Fruit fly (Drosophila melanogaster): Measurements from ENCODE around the gene Tl.

Gene Tl

DNA sequence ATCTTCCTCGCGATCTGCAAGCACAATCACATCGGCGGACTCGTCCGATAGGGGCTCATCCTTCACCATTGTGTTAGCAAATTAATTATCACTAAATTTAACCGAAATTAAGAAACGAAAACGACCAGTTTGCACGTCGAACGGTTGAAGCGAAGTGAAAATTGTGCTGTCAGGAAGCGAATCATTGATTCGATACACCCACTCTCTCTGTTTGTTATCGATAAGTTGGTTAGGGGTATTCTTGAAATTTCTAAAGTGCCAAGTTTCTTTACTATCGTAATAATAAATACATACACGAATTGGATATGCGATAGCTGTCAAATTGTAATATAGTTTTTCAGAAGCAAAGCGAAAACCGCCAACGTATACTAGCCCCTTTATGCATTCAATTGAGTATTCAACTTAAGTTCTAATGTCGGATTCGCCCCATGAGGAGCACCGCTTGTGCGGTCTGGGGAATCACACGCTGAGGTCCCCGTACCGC lies 76.7 kb downstream of the Tl start, which contains the start of gene Rb97D (continued):
- TF ChIP-seq gfzf (GFP tag; optimal IDR thresholded peaks at IDR 0.05), result peak; percentile 52
- peak; percentile 32 for TF ChIP-seq Atf-2 (GFP tag; optimal IDR thresholded peaks at IDR 0.05)
- no peak for TF ChIP-seq Doc2 (GFP tag; IDR thresholded peaks at IDR 0.05)
- peak; percentile 66 for TF ChIP-seq CG17385 (GFP tag; optimal IDR thresholded peaks at IDR 0.05)
- no peak for TF ChIP-seq fru (optimal IDR thresholded peaks at IDR 0.05)
- peak; percentile 3 for TF ChIP-seq tup (GFP tag; optimal IDR thresholded peaks at IDR 0.05)
- TF ChIP-seq B-H2 (GFP tag; optimal IDR thresholded peaks at IDR 0.05), result peak; percentile 73
- TF ChIP-seq Kr (GFP tag; optimal IDR thresholded peaks at IDR 0.05), result no peak
- peak; percentile 62 for TF ChIP-seq tgo (GFP tag; IDR thresholded peaks at IDR 0.05)
- peak; percentile 62 for TF ChIP-seq CG18262 (tag; optimal IDR thresholded peaks at IDR 0.05)
- peak; percentile 62 for TF ChIP-seq CG8089 (GFP tag; optimal IDR thresholded peaks at IDR 0.05)
- TF ChIP-seq Fer1 (GFP tag; optimal IDR thresholded peaks at IDR 0.05), result peak; percentile 52
- TF ChIP-seq chn (GFP tag; optimal IDR thresholded peaks at IDR 0.05), result peak; percentile 47
- no peak for TF ChIP-seq Dp (GFP tag; optimal IDR thresholded peaks at IDR 0.05)
- TF ChIP-seq CG17912 (GFP tag; optimal IDR thresholded peaks at IDR 0.05), result no peak
- TF ChIP-seq CG1529 (GFP tag; optimal IDR thresholded peaks at IDR 0.05), result peak; percentile 49
- TF ChIP-seq Bgb (GFP tag; IDR thresholded peaks at IDR 0.05; ENCODE audit: partially characterized antibody), result peak; percentile 83
- TF ChIP-seq CG1647 (GFP tag; optimal IDR thresholded peaks at IDR 0.05), result peak; percentile 54
- peak; percentile 52 for TF ChIP-seq CG9609 (GFP tag; optimal IDR thresholded peaks at IDR 0.05)
- TF ChIP-seq CG2199 (GFP tag; IDR thresholded peaks at IDR 0.05), result 0 out of 3 replicates have a peak, but pooled peaks have one; percentile 37
- TF ChIP-seq dimm (GFP tag; IDR thresholded peaks at IDR 0.05), result no peak
- TF ChIP-seq CG4282 (GFP tag; optimal IDR thresholded peaks at IDR 0.05), result peak; percentile 55
- peak; percentile 2 for TF ChIP-seq kni (GFP tag; optimal IDR thresholded peaks at IDR 0.05)
- 0 out of 3 replicates have a peak, but pooled peaks have one; percentile 27 for TF ChIP-seq CG11093 (GFP tag; IDR thresholded peaks at IDR 0.05)
- TF ChIP-seq CG17802 (tag; optimal IDR thresholded peaks at IDR 0.05), result peak; percentile 36
- TF ChIP-seq ara (GFP tag; IDR thresholded peaks at IDR 0.05), result peak; percentile 43; the same call in 1 of the 2 replicates
- no peak for TF ChIP-seq h (optimal IDR thresholded peaks at IDR 0.05)
- TF ChIP-seq nom (GFP tag; optimal IDR thresholded peaks at IDR 0.05), result peak; percentile 54
- TF ChIP-seq Nf-YA (GFP tag; IDR thresholded peaks at IDR 0.05), result no peak
- TF ChIP-seq bsh (GFP tag; optimal IDR thresholded peaks at IDR 0.05), result peak in 1 of 2 experiments; percentile 65
- TF ChIP-seq unc-4 (GFP tag; IDR thresholded peaks at IDR 0.05; ENCODE audit: partially characterized antibody), result peak; percentile 88
- TF ChIP-seq trh (GFP tag; optimal IDR thresholded peaks at IDR 0.05), result peak; percentile 12
- peak; percentile 45 for TF ChIP-seq ems (GFP tag; optimal IDR thresholded peaks at IDR 0.05)
- no peak for TF ChIP-seq run (tag; optimal IDR thresholded peaks at IDR 0.05)
- no peak for TF ChIP-seq danr (GFP tag; IDR thresholded peaks at IDR 0.05)
- TF ChIP-seq CoRest (tag; optimal IDR thresholded peaks at IDR 0.05), result peak; percentile 77
- no peak for TF ChIP-seq CG6254 (GFP tag; optimal IDR thresholded peaks at IDR 0.05)
- 0 out of 4 replicates have a peak, but pooled peaks have one; percentile 27 for TF ChIP-seq chinmo (GFP tag; IDR thresholded peaks at IDR 0.05; ENCODE audit: partially characterized antibody)
- no peak for TF ChIP-seq cato (GFP tag; optimal IDR thresholded peaks at IDR 0.05; ENCODE audit: borderline replicate concordance)
- peak; percentile 3 for TF ChIP-seq CTCF (GFP tag; optimal IDR thresholded peaks at IDR 0.05)
- TF ChIP-seq Rx (GFP tag; IDR thresholded peaks at IDR 0.05), result peak; percentile 19; the same call in 1 of the 2 replicates
- peak; percentile 90 for TF ChIP-seq CG34224 (GFP tag; IDR thresholded peaks at IDR 0.05; ENCODE audit: partially characterized antibody)
- TF ChIP-seq CG32767 (GFP tag; IDR thresholded peaks at IDR 0.05), result peak; percentile 70
- peak; percentile 69 for TF ChIP-seq zfh2 (GFP tag; optimal IDR thresholded peaks at IDR 0.05)
- 0 out of 2 replicates have a peak, but pooled peaks have one; percentile 25 for TF ChIP-seq CG10959 (GFP tag; IDR thresholded peaks at IDR 0.05)
- TF ChIP-seq so (GFP tag; IDR thresholded peaks at IDR 0.05), result no peak
- TF ChIP-seq CG17361 (GFP tag; IDR thresholded peaks at IDR 0.05), result peak; percentile 76
- peak; percentile 66 for TF ChIP-seq CG33557 (GFP tag; optimal IDR thresholded peaks at IDR 0.05)
- TF ChIP-seq HLH3B (GFP tag; IDR thresholded peaks at IDR 0.05), result peak; percentile 61
- TF ChIP-seq CG13424 (tag; optimal IDR thresholded peaks at IDR 0.05), result peak; percentile 81
- TF ChIP-seq dmrt11E (tag; optimal IDR thresholded peaks at IDR 0.05), result peak; percentile 70
